Fruit fly (Drosophila melanogaster) whole organism, adult: ENCODE data around the gene bab1.

Experiments
- CG11617 ChIP-seq: fragments of 200-800 bp; sonication (Bioruptor generic); optimal IDR thresholded peaks from 2 replicates; lab custom pipeline; 2017; ENCODE audit warnings: mild to moderate bottlenecking, missing biosample characterization, missing genetic modification reagents, missing genetic modification characterization
- CG12768 ChIP-seq: fragments of 200-800 bp; sonication (Bioruptor generic); optimal IDR thresholded peaks from 2 replicates; lab custom pipeline; 2017; ENCODE audit warnings: missing biosample characterization, missing genetic modification characterization, mild to moderate bottlenecking, moderate library complexity, missing genetic modification reagents
- CG14711 ChIP-seq: fragments of 200-800 bp; sonication (Bioruptor generic); optimal IDR thresholded peaks from 2 replicates; lab custom pipeline; 2018; ENCODE audit warnings: missing biosample characterization, mild to moderate bottlenecking, missing genetic modification characterization, moderate library complexity
- CG1620 ChIP-seq: fragments of 200-800 bp; sonication (Bioruptor generic); optimal IDR thresholded peaks from 2 replicates; lab custom pipeline; 2016; ENCODE audit warnings: missing biosample characterization, missing genetic modification characterization
- CG33017 ChIP-seq: fragments of 200-800 bp; sonication (Bioruptor generic); optimal IDR thresholded peaks from 2 replicates; lab custom pipeline; 2018; ENCODE audit warnings: missing biosample characterization, mild to moderate bottlenecking, missing genetic modification characterization, moderate library complexity
- CG5204 ChIP-seq: fragments of 200-800 bp; sonication (Bioruptor generic); optimal IDR thresholded peaks from 2 replicates; lab custom pipeline; 2016; ENCODE audit warnings: missing biosample characterization, missing genetic modification characterization
- CG7045 ChIP-seq: fragments of 200-800 bp; sonication (Bioruptor generic); optimal IDR thresholded peaks from 2 replicates; lab custom pipeline; 2017; ENCODE audit warnings: missing biosample characterization, mild to moderate bottlenecking, missing genetic modification characterization
- CG7101 ChIP-seq: fragments of 200-800 bp; sonication (Bioruptor generic); optimal IDR thresholded peaks from 2 replicates; lab custom pipeline; 2018; ENCODE audit warnings: missing biosample characterization, mild to moderate bottlenecking, missing genetic modification characterization, moderate library complexity
- Clk ChIP-seq: fragments of 200-800 bp; sonication (Bioruptor generic); optimal IDR thresholded peaks from 2 replicates; lab custom pipeline; 2017; ENCODE audit warnings: missing biosample characterization, missing genetic modification characterization
- Crg-1 ChIP-seq: fragments of 200-800 bp; sonication (Bioruptor generic); optimal IDR thresholded peaks from 2 replicates; lab custom pipeline; 2016; ENCODE audit warnings: missing biosample characterization, missing genetic modification characterization
- Hr96 ChIP-seq: fragments of 200-800 bp; sonication (Bioruptor generic); optimal IDR thresholded peaks from 2 replicates; lab custom pipeline; 2016; ENCODE audit warnings: missing biosample characterization, missing genetic modification characterization
- Mnt ChIP-seq: fragments of 200-800 bp; sonication (Bioruptor generic); optimal IDR thresholded peaks from 2 replicates; lab custom pipeline; 2016; ENCODE audit warnings: missing biosample characterization, mild to moderate bottlenecking, missing genetic modification characterization
- bab1 ChIP-seq: fragments of 200-800 bp; sonication (Bioruptor generic); optimal IDR thresholded peaks from 3 replicates; lab custom pipeline; 2019; ENCODE audit warnings: missing biosample characterization, mild to moderate bottlenecking, missing genetic modification characterization, moderate library complexity
- cic ChIP-seq: fragments of 200-800 bp; sonication (Bioruptor generic); optimal IDR thresholded peaks from 2 replicates; lab custom pipeline; 2017; ENCODE audit warnings: missing biosample characterization, mild to moderate bottlenecking, missing genetic modification characterization, moderate library complexity
- cnc ChIP-seq, 2 experiments: fragments of >200 bp; optimal IDR thresholded peaks; 2 replicates each; lab custom pipeline; 2017
- kay ChIP-seq: fragments of 200-800 bp; sonication (Bioruptor generic); peaks from one replicate; lab custom pipeline; 2016; ENCODE audit warnings: missing biosample characterization, missing genetic modification characterization, borderline replicate concordance
- ovo ChIP-seq: fragments of 200-800 bp; sonication (Bioruptor generic); optimal IDR thresholded peaks from 2 replicates; lab custom pipeline; 2016; ENCODE audit warnings: missing biosample characterization, missing genetic modification characterization
- pad ChIP-seq: fragments of 200-800 bp; sonication (Bioruptor generic); optimal IDR thresholded peaks from 3 replicates; lab custom pipeline; 2017; ENCODE audit warnings: missing biosample characterization, missing genetic modification characterization, mild to moderate bottlenecking, moderate library complexity, missing genetic modification reagents
- tj ChIP-seq: fragments of 200-800 bp; sonication (Bioruptor generic); optimal IDR thresholded peaks from 3 replicates; lab custom pipeline; 2017; ENCODE audit warnings: missing biosample characterization, mild to moderate bottlenecking, missing genetic modification characterization, moderate library complexity
- toe ChIP-seq: fragments of 200-800 bp; sonication (Bioruptor generic); optimal IDR thresholded peaks from 2 replicates; lab custom pipeline; 2016; ENCODE audit warnings: missing biosample characterization, missing genetic modification characterization

Gene bab1

dm6 chr3L:1102295-1102990 lies 1.6 kb upstream of the bab1 start:
- peak; percentile 77 for TF ChIP-seq pad (GFP tag; lab: Kevin White, UChicago)
- no peak for TF ChIP-seq CG33017 (tag; lab: Kevin White, UChicago)
- peak; percentile 52 for TF ChIP-seq kay (GFP tag; lab: Kevin White, UChicago)
- TF ChIP-seq CG1620 (GFP tag; lab: Kevin White, UChicago): no peak
- no peak for TF ChIP-seq Hr96 (GFP tag; lab: Kevin White, UChicago)
- no peak for TF ChIP-seq Clk (GFP tag; lab: Kevin White, UChicago)
- no peak for TF ChIP-seq CG5204 (GFP tag; lab: Kevin White, UChicago)
- no peak for TF ChIP-seq CG14711
- peak; percentile 34 for TF ChIP-seq tj (GFP tag; lab: Kevin White, UChicago)

dm6 chr3L:1101461-1101860 lies 572 bp upstream of the bab1 start:
- TF ChIP-seq CG12768 (GFP tag; lab: Kevin White, UChicago) (no peak), CG11617 (GFP tag; lab: Kevin White, UChicago) (no peak), Mnt (GFP tag; lab: Kevin White, UChicago) (no peak), ovo (GFP tag; lab: Kevin White, UChicago) (no peak), Clk (GFP tag; lab: Kevin White, UChicago) (no peak), toe (no peak), kay (GFP tag; lab: Kevin White, UChicago) (no peak), Crg-1 (GFP tag; lab: Kevin White, UChicago) (no peak), cic (no peak)

dm6 chr3L:1099012-1099411 lies 1.9 kb downstream of the bab1 start:
- TF ChIP-seq CG1620 (GFP tag; lab: Kevin White, UChicago): no peak
- TF ChIP-seq cnc (optimal IDR thresholded peaks at IDR 0.05; lab: Kevin White, UChicago): no peak
- no peak for TF ChIP-seq CG12768 (GFP tag; lab: Kevin White, UChicago)
- TF ChIP-seq CG7101 (tag; lab: Kevin White, UChicago): no peak
- no peak for TF ChIP-seq Clk (GFP tag; lab: Kevin White, UChicago)
- no peak for TF ChIP-seq CG5204 (GFP tag; lab: Kevin White, UChicago)
- TF ChIP-seq CG14711: no peak

- no peak for TF ChIP-seq toe
- peak; percentile 8 for TF ChIP-seq Mnt (GFP tag; lab: Kevin White, UChicago)
- no peak for TF ChIP-seq CG14711
- TF ChIP-seq bab1 (GFP tag; lab: Kevin White, UChicago): peak; percentile 1
Measured at dm6 chr3L:1098567-1098981, 2.3 kb downstream of the bab1 start.

- TF ChIP-seq Hr96 (GFP tag; lab: Kevin White, UChicago): no peak
- no peak for TF ChIP-seq CG33017 (tag; lab: Kevin White, UChicago)
- no peak for TF ChIP-seq CG11617 (GFP tag; lab: Kevin White, UChicago)
- TF ChIP-seq CG7101 (tag; lab: Kevin White, UChicago): no peak
- TF ChIP-seq tj (GFP tag; lab: Kevin White, UChicago): no peak
- TF ChIP-seq cic: no peak
- no peak for TF ChIP-seq Clk (GFP tag; lab: Kevin White, UChicago)
- TF ChIP-seq bab1 (GFP tag; lab: Kevin White, UChicago): no peak
- no peak for TF ChIP-seq pad (GFP tag; lab: Kevin White, UChicago)
- TF ChIP-seq CG1620 (GFP tag; lab: Kevin White, UChicago): no peak
- no peak for TF ChIP-seq Mnt (GFP tag; lab: Kevin White, UChicago)
- TF ChIP-seq CG14711: no peak
- no peak for TF ChIP-seq ovo (GFP tag; lab: Kevin White, UChicago)
Measured at dm6 chr3L:1096944-1097911, 3.7 kb downstream of the bab1 start.

dm6 chr3L:1095957-1096554 lies 4.8 kb downstream of the bab1 start:
- TF ChIP-seq ovo (GFP tag; lab: Kevin White, UChicago): no peak
- TF ChIP-seq kay (GFP tag; lab: Kevin White, UChicago): no peak
- TF ChIP-seq Clk (GFP tag; lab: Kevin White, UChicago): no peak
- TF ChIP-seq CG5204 (GFP tag; lab: Kevin White, UChicago): no peak
- TF ChIP-seq tj (GFP tag; lab: Kevin White, UChicago): no peak
- no peak for TF ChIP-seq Hr96 (GFP tag; lab: Kevin White, UChicago)
- no peak for TF ChIP-seq CG7101 (tag; lab: Kevin White, UChicago)
- no peak for TF ChIP-seq CG7045 (GFP tag; lab: Kevin White, UChicago)
- TF ChIP-seq bab1 (GFP tag; lab: Kevin White, UChicago): no peak
- no peak for TF ChIP-seq Mnt (GFP tag; lab: Kevin White, UChicago)
- no peak for TF ChIP-seq CG1620 (GFP tag; lab: Kevin White, UChicago)
- no peak for TF ChIP-seq cnc (optimal IDR thresholded peaks at IDR 0.05; lab: Kevin White, UChicago)
- no peak for TF ChIP-seq CG12768 (GFP tag; lab: Kevin White, UChicago)
- TF ChIP-seq cic: no peak
